Worm (Caenorhabditis elegans) whole organism, L4 larva: ENCODE data around the gene lron-2.

Experiments used
- F10B5.3 ChIP-seq: sonication (generic microtip); optimal IDR thresholded peaks from 2 replicates; lab custom pipeline; 2016; ENCODE audit warnings: mild to moderate bottlenecking, missing genetic modification characterization, missing compliant biosample characterization
- ZK546.5 ChIP-seq, 2 experiments: sonication (generic microtip); optimal IDR thresholded peaks; 2 replicates each; lab custom pipeline; 2017; ENCODE audit warnings: missing biosample characterization in 2 of 2, missing genetic modification characterization in 2 of 2
- ceh-82 ChIP-seq: sonication (generic microtip); optimal IDR thresholded peaks from 2 replicates; lab custom pipeline; 2017; ENCODE audit warnings: missing biosample characterization, missing genetic modification characterization
- dmd-9 ChIP-seq: fragments of 200-800 bp; sonication (Bioruptor generic); IDR thresholded peaks from 2 replicates; pipeline ENCODE4 v1.3.6; 2022; ENCODE audit warnings: missing genetic modification reagents, missing genetic modification characterization, missing compliant biosample characterization
- dve-1 ChIP-seq: sonication (generic microtip); optimal IDR thresholded peaks from 2 replicates; lab custom pipeline; 2017; ENCODE audit warnings: antibody characterized with exemption, mild to moderate bottlenecking, missing genetic modification characterization, missing compliant biosample characterization; ENCODE audit not compliant: insufficient read depth
- lin-13 ChIP-seq: fragments of 150-350 bp; optimal IDR thresholded peaks from 2 replicates; lab custom pipeline; 2014; ENCODE audit warnings: missing biosample characterization, missing genetic modification reagents, missing genetic modification characterization
- lin-39 ChIP-seq: fragments of 150-350 bp; optimal IDR thresholded peaks from 2 replicates; lab custom pipeline; 2014; ENCODE audit warnings: missing biosample characterization, missing genetic modification reagents, missing genetic modification characterization
- mep-1 ChIP-seq: fragments of 150-350 bp; sonication (generic microtip); optimal IDR thresholded peaks from 3 replicates; lab custom pipeline; 2014; ENCODE audit warnings: missing biosample characterization, missing genetic modification characterization
- nhr-11 ChIP-seq: fragments of 150-350 bp; optimal IDR thresholded peaks from 2 replicates; lab custom pipeline; 2014; ENCODE audit warnings: missing biosample characterization, missing genetic modification characterization
- nhr-237 ChIP-seq: sonication (generic microtip); optimal IDR thresholded peaks from 2 replicates; lab custom pipeline; 2017; ENCODE audit warnings: missing biosample characterization, missing genetic modification characterization
- nhr-41 ChIP-seq: fragments of 200-800 bp; sonication (Bioruptor generic); IDR thresholded peaks from 2 replicates; pipeline ENCODE4 v1.3.6; 2022; ENCODE audit warnings: missing genetic modification reagents, missing genetic modification characterization, missing compliant biosample characterization
- nhr-76 ChIP-seq: fragments of 150-350 bp; optimal IDR thresholded peaks from 2 replicates; lab custom pipeline; 2014; ENCODE audit warnings: missing biosample characterization, missing genetic modification characterization
- unc-39 ChIP-seq: sonication (generic microtip); optimal IDR thresholded peaks from 2 replicates; lab custom pipeline; 2017; ENCODE audit warnings: missing biosample characterization, missing genetic modification characterization
- unc-62 ChIP-seq, 3 experiments: fragments of 150-350 bp in 1 of 3; sonication (generic microtip); optimal IDR thresholded peaks in 2 of 3; peaks in 1 of 3; 1 replicate in 1 of 3; 2 replicates in 2 of 3; lab custom pipeline; 2014 to 2017; ENCODE audit warnings: missing biosample characterization in 3 of 3, missing genetic modification characterization in 3 of 3, missing genetic modification reagents in 3 of 3, missing genotype in 1 of 3

- TF ChIP-seq ceh-82 (tag; lab: Kevin White, UChicago), result no peak
- no peak for TF ChIP-seq unc-39 (tag; lab: Kevin White, UChicago)
- TF ChIP-seq lin-13, result no peak
- no peak for TF ChIP-seq dve-1
- no peak for TF ChIP-seq dmd-9
- no peak for TF ChIP-seq lin-39
- TF ChIP-seq F10B5.3 (tag; lab: Kevin White, UChicago), result no peak
- no peak for TF ChIP-seq nhr-237 (tag; lab: Kevin White, UChicago)
- no peak for TF ChIP-seq ZK546.5 (tag; optimal IDR thresholded peaks at IDR 0.05; lab: Kevin White, UChicago)
- no peak for TF ChIP-seq nhr-11
- peak in 1 of 2 experiments; percentile 84 for TF ChIP-seq unc-62 (GFP tag; optimal IDR thresholded peaks at IDR 0.05 in 1 of 2; lab: Kevin White, UChicago)
- no peak for TF ChIP-seq unc-62 (tag; optimal IDR thresholded peaks at IDR 0.05; lab: Kevin White, UChicago)
- TF ChIP-seq nhr-41 (GFP tag; lab: Robert Waterston, UW), result no peak
- no peak for TF ChIP-seq nhr-76 (tag; lab: Kevin White, UChicago)
- no peak for TF ChIP-seq mep-1 (tag; lab: Kevin White, UChicago)
Measured at ce11 chrV:9271835-9272234, 15.5 kb downstream of the lron-2 start.
